Fruit fly (Drosophila melanogaster): ENCODE results near the gene TAF1B.

The TAF1B gene

DNA sequence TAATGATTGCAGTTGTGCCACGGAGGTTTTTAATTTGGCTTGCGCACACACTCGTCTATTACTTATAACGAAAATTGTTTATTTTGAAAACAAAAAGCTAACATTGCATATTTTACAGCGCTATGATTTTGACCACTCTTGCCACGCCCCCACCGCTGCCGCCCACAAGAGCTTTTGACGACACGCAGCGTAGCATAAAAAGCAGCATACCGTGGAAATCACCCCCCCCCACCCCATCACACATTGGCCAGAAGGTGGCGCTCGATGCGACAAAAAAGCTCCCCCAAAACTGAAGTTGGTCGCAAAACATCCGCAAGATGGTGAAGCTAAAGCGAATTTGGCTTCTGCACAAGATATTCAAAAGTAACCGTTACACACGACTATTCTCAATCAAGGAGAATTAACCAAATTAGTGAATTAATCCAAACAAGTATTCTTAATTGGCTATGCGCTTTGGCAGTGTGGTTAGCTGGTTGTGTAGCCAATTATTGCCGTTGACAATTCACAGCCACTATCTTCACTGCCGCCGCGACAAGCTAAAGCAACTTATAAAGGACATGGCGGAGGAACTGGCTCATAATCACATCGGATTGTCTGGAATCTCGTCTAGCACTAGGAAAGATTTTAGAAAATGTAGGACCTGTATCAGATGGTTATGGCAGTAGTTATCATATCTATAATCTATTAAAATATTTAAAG, 43.3 kb downstream of the TAF1B start (continued):
- TF ChIP-seq Bgb (GFP tag; IDR thresholded peaks at IDR 0.05; ENCODE audit: partially characterized antibody) (peak; percentile 56; the same call in 1 of the 2 replicates), lilli (GFP tag; optimal IDR thresholded peaks at IDR 0.05) (no peak), Doc3 (GFP tag; IDR thresholded peaks at IDR 0.05; ENCODE audit: partially characterized antibody) (no peak), Hmr (GFP tag; optimal IDR thresholded peaks at IDR 0.05) (peak; percentile 81), CG2116 (GFP tag; optimal IDR thresholded peaks at IDR 0.05) (no peak), CG7271 (tag; optimal IDR thresholded peaks at IDR 0.05) (no peak), CG9727 (GFP tag; optimal IDR thresholded peaks at IDR 0.05) (no peak), CG4707 (GFP tag; optimal IDR thresholded peaks at IDR 0.05) (no peak), mam (GFP tag; optimal IDR thresholded peaks at IDR 0.05) (peak; percentile 3), CG2678 (tag; optimal IDR thresholded peaks at IDR 0.05) (peak; percentile 6), CG3847 (GFP tag; IDR thresholded peaks at IDR 0.05) (0 out of 2 replicates have a peak, but pooled peaks have one; percentile 35), Ets65A (GFP tag) (peak; percentile 93), CG16815 (GFP tag; optimal IDR thresholded peaks at IDR 0.05) (no peak), sug (tag; optimal IDR thresholded peaks at IDR 0.05) (peak; percentile 56), CG32532 (GFP tag; IDR thresholded peaks at IDR 0.05) (peak; percentile 88), D19B (GFP tag; optimal IDR thresholded peaks at IDR 0.05) (peak; percentile 63), phol (tag; optimal IDR thresholded peaks at IDR 0.05) (peak; percentile 0), Fer3 (tag; optimal IDR thresholded peaks at IDR 0.05) (peak; percentile 7), CG12155 (GFP tag; optimal IDR thresholded peaks at IDR 0.05) (peak; percentile 27), E2f1 (GFP tag; IDR thresholded peaks at IDR 0.05) (0 out of 2 replicates have a peak, but pooled peaks have one; percentile 28), gro (GFP tag; optimal IDR thresholded peaks at IDR 0.05) (peak; percentile 60), eyg (GFP tag; optimal IDR thresholded peaks at IDR 0.05) (no peak), B-H1 (GFP tag; IDR thresholded peaks at IDR 0.05) (0 out of 3 replicates have a peak, but pooled peaks have one; percentile 26), dysf (GFP tag; IDR thresholded peaks at IDR 0.05) (peak; percentile 45; the same call in 1 of the 3 replicates), ERR (GFP tag; optimal IDR thresholded peaks at IDR 0.05) (peak; percentile 62), dmrt11E (tag; optimal IDR thresholded peaks at IDR 0.05) (no peak), CHES-1-like (GFP tag; optimal IDR thresholded peaks at IDR 0.05) (no peak), usp (GFP tag; optimal IDR thresholded peaks at IDR 0.05) (no peak), CG11085 (GFP tag; IDR thresholded peaks at IDR 0.05) (peak; percentile 16; the same call in 1 of the 2 replicates), CG2199 (GFP tag; IDR thresholded peaks at IDR 0.05) (peak; percentile 90; the same call in 2 of the 3 replicates), CG12236 (GFP tag; optimal IDR thresholded peaks at IDR 0.05) (no peak), seq (GFP tag; IDR thresholded peaks at IDR 0.05) (0 out of 2 replicates have a peak, but pooled peaks have one; percentile 19), CG13775 (GFP tag; optimal IDR thresholded peaks at IDR 0.05) (peak; percentile 16), YL-1 (GFP tag; optimal IDR thresholded peaks at IDR 0.05) (no peak), ham (GFP tag; IDR thresholded peaks at IDR 0.05) (no peak), rib (GFP tag; IDR thresholded peaks at IDR 0.05) (no peak), Antp (GFP tag; optimal IDR thresholded peaks at IDR 0.05) (peak; percentile 64), hbn (GFP tag; IDR thresholded peaks at IDR 0.05; ENCODE audit: partially characterized antibody) (0 out of 2 replicates have a peak, but pooled peaks have one; percentile 17), ap (GFP tag; IDR thresholded peaks at IDR 0.05) (no peak), HLH54F (GFP tag; optimal IDR thresholded peaks at IDR 0.05) (no peak), HLHmδ (GFP tag; optimal IDR thresholded peaks at IDR 0.05) (peak; percentile 15), CG31365 (tag; optimal IDR thresholded peaks at IDR 0.05) (peak; percentile 31), dmrt99B (tag; optimal IDR thresholded peaks at IDR 0.05) (peak; percentile 1), B-H2 (GFP tag; optimal IDR thresholded peaks at IDR 0.05) (peak; percentile 81), H2.0 (GFP tag; IDR thresholded peaks at IDR 0.05) (0 out of 2 replicates have a peak, but pooled peaks have one; percentile 17), Ets97D (GFP tag; optimal IDR thresholded peaks at IDR 0.05) (peak; percentile 28), CG14441 (GFP tag; IDR thresholded peaks at IDR 0.05) (peak; percentile 45), jumu (GFP tag; optimal IDR thresholded peaks at IDR 0.05) (no peak), otp (GFP tag; IDR thresholded peaks at IDR 0.05) (peak; percentile 51; the same call in 2 of the 3 replicates), Meics (GFP tag; optimal IDR thresholded peaks at IDR 0.05) (peak; percentile 51)
